ENCODE assay signal across 1 fruit fly cellular context in the genomic region with DNA sequence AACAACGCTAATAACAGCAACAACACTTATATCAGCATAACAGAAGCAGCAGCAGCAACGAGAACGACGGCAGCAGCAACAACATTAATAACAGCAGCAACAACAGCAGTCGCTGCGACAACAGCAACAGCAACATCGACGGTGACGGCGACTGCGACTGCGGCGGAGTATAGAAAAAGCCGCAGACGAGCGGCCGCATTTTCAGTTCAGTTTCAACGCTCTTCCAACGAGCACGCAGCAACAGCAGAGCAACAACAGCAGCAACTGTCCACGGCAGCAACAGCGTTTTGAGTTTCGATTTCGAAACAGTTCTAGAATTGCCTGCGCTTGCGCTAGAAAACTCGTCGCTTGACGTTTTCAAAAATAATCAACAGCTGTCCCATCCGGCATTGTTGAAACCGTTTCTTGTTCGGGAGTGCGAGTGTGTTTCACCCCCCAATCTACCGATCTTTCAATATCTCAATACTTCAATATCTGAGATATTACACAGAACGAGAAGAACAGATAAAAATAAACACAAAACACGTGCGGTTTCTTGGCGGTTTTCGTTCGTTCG.
TF ChIP-seq lines count a peak whose summit lies in the region.

A gene (plus strand): TSS at position 199 of the 556 bp plus-strand sequence.

TF ChIP-seq in whole organism, embryonic, 481 proteins besides CTCF, POLR2A, EP300 and RAD21 (continued from another document):
- TF ChIP-seq CG31441 (GFP tag; IDR thresholded peaks at IDR 0.05; lab: Robert Waterston, UW): no peak
- peak; percentile 2 for TF ChIP-seq CG10147 (GFP tag; optimal IDR thresholded peaks at IDR 0.05; lab: Kevin White, UChicago)
- TF ChIP-seq toy (GFP tag; IDR thresholded peaks at IDR 0.05; lab: Robert Waterston, UW): no peak
- TF ChIP-seq CG8359 (GFP tag; optimal IDR thresholded peaks at IDR 0.05; lab: Kevin White, UChicago; ENCODE audit: borderline replicate concordance): peak; percentile 79
- peak; percentile 69 for TF ChIP-seq caup (GFP tag; optimal IDR thresholded peaks at IDR 0.05; lab: Kevin White, UChicago; ENCODE audit: severe bottlenecking)
- TF ChIP-seq CG1647 (GFP tag; optimal IDR thresholded peaks at IDR 0.05; lab: Kevin White, UChicago): no peak
- no peak for TF ChIP-seq jing (GFP tag; optimal IDR thresholded peaks at IDR 0.05; lab: Kevin White, UChicago)
- TF ChIP-seq CG7987 (GFP tag; optimal IDR thresholded peaks at IDR 0.05; lab: Kevin White, UChicago): no peak
- no peak for TF ChIP-seq CG13424 (tag; optimal IDR thresholded peaks at IDR 0.05; lab: Kevin White, UChicago)
- TF ChIP-seq tup (GFP tag; optimal IDR thresholded peaks at IDR 0.05; lab: Kevin White, UChicago): no peak
- TF ChIP-seq Opbp (GFP tag; IDR thresholded peaks at IDR 0.05; lab: Robert Waterston, UW; ENCODE audit: partially characterized antibody): peak; percentile 77
- TF ChIP-seq Hmx (GFP tag; optimal IDR thresholded peaks at IDR 0.05; lab: Kevin White, UChicago): no peak
- peak; percentile 4 for TF ChIP-seq CG18262 (tag; optimal IDR thresholded peaks at IDR 0.05; lab: Kevin White, UChicago)
- no peak for TF ChIP-seq Lhr (GFP tag; optimal IDR thresholded peaks at IDR 0.05; lab: Kevin White, UChicago)
- peak; percentile 37; the same call in 2 of the 3 replicates for TF ChIP-seq CG7963 (GFP tag; IDR thresholded peaks at IDR 0.05; lab: Robert Waterston, UW; ENCODE audit: partially characterized antibody)
- TF ChIP-seq ATbp (GFP tag; optimal IDR thresholded peaks at IDR 0.05; lab: Kevin White, UChicago): no peak
- TF ChIP-seq Optix (GFP tag; IDR thresholded peaks at IDR 0.05; lab: Robert Waterston, UW): no peak
- TF ChIP-seq Bdp1 (GFP tag; optimal IDR thresholded peaks at IDR 0.05; lab: Kevin White, UChicago): no peak
- TF ChIP-seq Blimp-1 (GFP tag; optimal IDR thresholded peaks at IDR 0.05; lab: Kevin White, UChicago): peak; percentile 6
- TF ChIP-seq MBD-R2 (GFP tag; IDR thresholded peaks at IDR 0.05; lab: Robert Waterston, UW): no peak
- TF ChIP-seq luna (GFP tag; optimal IDR thresholded peaks at IDR 0.05; lab: Kevin White, UChicago): peak; percentile 18
- peak; percentile 3 for TF ChIP-seq CG15696 (tag; optimal IDR thresholded peaks at IDR 0.05; lab: Kevin White, UChicago)
- TF ChIP-seq croc (GFP tag; conservative IDR thresholded peaks at IDR 0.05; lab: Robert Waterston, UW): no peak; the same call in 2 of the 3 replicates
- TF ChIP-seq CG31224 (GFP tag; IDR thresholded peaks at IDR 0.05; lab: Robert Waterston, UW): no peak
- peak; percentile 34 for TF ChIP-seq cg (GFP tag; optimal IDR thresholded peaks at IDR 0.05; lab: Kevin White, UChicago)
- TF ChIP-seq CG11398 (GFP tag; optimal IDR thresholded peaks at IDR 0.05; lab: Kevin White, UChicago): peak; percentile 60
- TF ChIP-seq CG14860 (GFP tag; IDR thresholded peaks at IDR 0.05; lab: Robert Waterston, UW; ENCODE audit: partially characterized antibody): no peak
- TF ChIP-seq Deaf1 (tag; optimal IDR thresholded peaks at IDR 0.05; lab: Kevin White, UChicago): peak; percentile 78
- TF ChIP-seq tna (GFP tag; IDR thresholded peaks at IDR 0.05; lab: Robert Waterston, UW; ENCODE audit: partially characterized antibody): peak; percentile 69
- TF ChIP-seq ato (GFP tag; IDR thresholded peaks at IDR 0.05; lab: Robert Waterston, UW; ENCODE audit: partially characterized antibody): 0 out of 2 replicates have a peak, but pooled peaks have one; percentile 52
- TF ChIP-seq Ravus (GFP tag; IDR thresholded peaks at IDR 0.05; lab: Robert Waterston, UW): no peak
- peak; percentile 15 for TF ChIP-seq CG2875 (GFP tag; optimal IDR thresholded peaks at IDR 0.05; lab: Kevin White, UChicago)
- TF ChIP-seq CG43689 (GFP tag; IDR thresholded peaks at IDR 0.05; lab: Robert Waterston, UW): no peak
- no peak for TF ChIP-seq H2.0 (GFP tag; IDR thresholded peaks at IDR 0.05; lab: Robert Waterston, UW)
- no peak for TF ChIP-seq btn (GFP tag; optimal IDR thresholded peaks at IDR 0.05; lab: Kevin White, UChicago)
- peak; percentile 29 for TF ChIP-seq Antp (GFP tag; optimal IDR thresholded peaks at IDR 0.05; lab: Kevin White, UChicago)
- TF ChIP-seq bcd (GFP tag; optimal IDR thresholded peaks at IDR 0.05; lab: Kevin White, UChicago): no peak
- TF ChIP-seq CG7372 (GFP tag; IDR thresholded peaks at IDR 0.05; lab: Robert Waterston, UW): no peak
- no peak for TF ChIP-seq tx (GFP tag; optimal IDR thresholded peaks at IDR 0.05; lab: Kevin White, UChicago)
- TF ChIP-seq Hey (tag; optimal IDR thresholded peaks at IDR 0.05; lab: Kevin White, UChicago): no peak
- peak; percentile 100 for TF ChIP-seq Adf1 (GFP tag; IDR thresholded peaks at IDR 0.05; lab: Robert Waterston, UW)
- TF ChIP-seq her (GFP tag; optimal IDR thresholded peaks at IDR 0.05; lab: Kevin White, UChicago): peak; percentile 75
- peak; percentile 42 for TF ChIP-seq CG10979 (tag; optimal IDR thresholded peaks at IDR 0.05; lab: Kevin White, UChicago)
- peak; percentile 6 for TF ChIP-seq Vsx1 (GFP tag; optimal IDR thresholded peaks at IDR 0.05; lab: Kevin White, UChicago)
- TF ChIP-seq CG8765 (GFP tag; IDR thresholded peaks at IDR 0.05; lab: Robert Waterston, UW): peak; percentile 49; the same call in 1 of the 2 replicates
- peak; percentile 63 for TF ChIP-seq HmgZ (tag; optimal IDR thresholded peaks at IDR 0.05; lab: Kevin White, UChicago)
- peak; percentile 57; the same call in 1 of the 2 replicates for TF ChIP-seq bowl (GFP tag; IDR thresholded peaks at IDR 0.05; lab: Robert Waterston, UW)
- no peak for TF ChIP-seq Oaz (GFP tag; IDR thresholded peaks at IDR 0.05; lab: Robert Waterston, UW)
- no peak for TF ChIP-seq p53 (GFP tag; optimal IDR thresholded peaks at IDR 0.05; lab: Kevin White, UChicago)
- TF ChIP-seq wek (GFP tag; optimal IDR thresholded peaks at IDR 0.05; lab: Kevin White, UChicago): peak; percentile 4
- TF ChIP-seq CG3726 (GFP tag; IDR thresholded peaks at IDR 0.05; lab: Robert Waterston, UW): no peak
- no peak for TF ChIP-seq yki (optimal IDR thresholded peaks at IDR 0.05; lab: Kevin White, UChicago)
- TF ChIP-seq CG10321 (GFP tag; IDR thresholded peaks at IDR 0.05; lab: Robert Waterston, UW): no peak
- no peak for TF ChIP-seq phol (tag; optimal IDR thresholded peaks at IDR 0.05; lab: Kevin White, UChicago)
- peak; percentile 10; the same call in 1 of the 2 replicates for TF ChIP-seq seq (GFP tag; IDR thresholded peaks at IDR 0.05; lab: Robert Waterston, UW)
- peak; percentile 76 for TF ChIP-seq CG11504 (tag; optimal IDR thresholded peaks at IDR 0.05; lab: Kevin White, UChicago)
- no peak for TF ChIP-seq Dek (tag; optimal IDR thresholded peaks at IDR 0.05; lab: Kevin White, UChicago)
- peak; percentile 31 for TF ChIP-seq Nf-YB (GFP tag; optimal IDR thresholded peaks at IDR 0.05; lab: Kevin White, UChicago)
- TF ChIP-seq amos (GFP tag; IDR thresholded peaks at IDR 0.05; lab: Robert Waterston, UW; ENCODE audit: partially characterized antibody): peak; percentile 56; the same call in 1 of the 2 replicates
- TF ChIP-seq Mes4 (GFP tag; optimal IDR thresholded peaks at IDR 0.05; lab: Kevin White, UChicago): peak; percentile 37
- TF ChIP-seq CG8944 (GFP tag; optimal IDR thresholded peaks at IDR 0.05; lab: Kevin White, UChicago): no peak
- TF ChIP-seq ind (GFP tag; optimal IDR thresholded peaks at IDR 0.05; lab: Kevin White, UChicago): no peak
- no peak for TF ChIP-seq Ptx1 (GFP tag; IDR thresholded peaks at IDR 0.05; lab: Robert Waterston, UW)
- peak; percentile 56 for TF ChIP-seq abd-A (tag; optimal IDR thresholded peaks at IDR 0.05; lab: Kevin White, UChicago)
- TF ChIP-seq CG4282 (GFP tag; optimal IDR thresholded peaks at IDR 0.05; lab: Kevin White, UChicago): peak; percentile 14
- peak in 1 of 3 experiments; percentile 81 for TF ChIP-seq Stat92E (GFP tag; optimal IDR thresholded peaks at IDR 0.05; lab: Kevin White, UChicago)
- peak; percentile 91 for TF ChIP-seq kah (GFP tag; optimal IDR thresholded peaks at IDR 0.05; lab: Kevin White, UChicago)
- TF ChIP-seq Dbx (GFP tag; IDR thresholded peaks at IDR 0.05; lab: Robert Waterston, UW): 0 out of 3 replicates have a peak, but pooled peaks have one; percentile 48
- TF ChIP-seq h (optimal IDR thresholded peaks at IDR 0.05; lab: Kevin White, UChicago): no peak
- peak; percentile 99 for TF ChIP-seq Jarid2 (GFP tag; optimal IDR thresholded peaks at IDR 0.05; lab: Kevin White, UChicago)
- TF ChIP-seq Bgb (GFP tag; IDR thresholded peaks at IDR 0.05; lab: Robert Waterston, UW; ENCODE audit: partially characterized antibody): peak; percentile 74; the same call in 1 of the 2 replicates
- peak; percentile 27 for TF ChIP-seq MESR4 (GFP tag; optimal IDR thresholded peaks at IDR 0.05; lab: Kevin White, UChicago)
- no peak for TF ChIP-seq CG4820 (GFP tag; optimal IDR thresholded peaks at IDR 0.05; lab: Kevin White, UChicago)
- TF ChIP-seq CG30431 (GFP tag; optimal IDR thresholded peaks at IDR 0.05; lab: Kevin White, UChicago): no peak
- TF ChIP-seq Nf-YC (tag; optimal IDR thresholded peaks at IDR 0.05; lab: Kevin White, UChicago): peak; percentile 28
- TF ChIP-seq CG17385 (GFP tag; optimal IDR thresholded peaks at IDR 0.05; lab: Kevin White, UChicago): peak; percentile 11
- TF ChIP-seq otp (GFP tag; IDR thresholded peaks at IDR 0.05; lab: Robert Waterston, UW): peak; percentile 66; the same call in 1 of the 3 replicates
- no peak for TF ChIP-seq Gsc (GFP tag; IDR thresholded peaks at IDR 0.05; lab: Robert Waterston, UW)
- TF ChIP-seq NfI (GFP tag; optimal IDR thresholded peaks at IDR 0.05; lab: Kevin White, UChicago): peak; percentile 35
- TF ChIP-seq TFAM (GFP tag; optimal IDR thresholded peaks at IDR 0.05; lab: Kevin White, UChicago): no peak
- peak; percentile 75 for TF ChIP-seq onecut (GFP tag; IDR thresholded peaks at IDR 0.05; lab: Robert Waterston, UW)
- TF ChIP-seq gt (GFP tag; IDR thresholded peaks at IDR 0.05; lab: Robert Waterston, UW): no peak
- TF ChIP-seq CG6654 (GFP tag; optimal IDR thresholded peaks at IDR 0.05; lab: Kevin White, UChicago): no peak
- no peak for TF ChIP-seq pnt (GFP tag; optimal IDR thresholded peaks at IDR 0.05; lab: Kevin White, UChicago)
- peak; percentile 68 for TF ChIP-seq gro (GFP tag; optimal IDR thresholded peaks at IDR 0.05; lab: Kevin White, UChicago)
- peak; percentile 69 for TF ChIP-seq bbx (GFP tag; IDR thresholded peaks at IDR 0.05; lab: Robert Waterston, UW; ENCODE audit: partially characterized antibody)
- no peak for TF ChIP-seq CG12219 (GFP tag; optimal IDR thresholded peaks at IDR 0.05; lab: Kevin White, UChicago)
- TF ChIP-seq repo (GFP tag; optimal IDR thresholded peaks at IDR 0.05; lab: Kevin White, UChicago): peak; percentile 27
